Fruit fly (Drosophila melanogaster): ENCODE measurements around the gene CG17294.

dm6 chr2L:8338039-8338438, 38.8 kb upstream of the CG17294 start, which contains the start of gene witty:
- TF ChIP-seq EcR (GFP tag; optimal IDR thresholded peaks at IDR 0.05) (no peak), psq (optimal IDR thresholded peaks at IDR 0.05) (no peak), Dll (optimal IDR thresholded peaks at IDR 0.05) (no peak)

Measured in whole organism.